Fruit fly (Drosophila melanogaster) whole organism, embryonic: ENCODE measurements around the gene CG1979.

Experiments
- Antp ChIP-seq: fragments of 200-800 bp; sonication (Bioruptor generic); optimal IDR thresholded peaks from 3 replicates; lab custom pipeline; 2016; ENCODE audit warnings: missing biosample characterization, missing genetic modification characterization
- BEAF-32 ChIP-seq: fragments of 200-800 bp; sonication (Bioruptor generic); optimal IDR thresholded peaks from 3 replicates; lab custom pipeline; 2017; ENCODE audit warnings: missing biosample characterization, missing genetic modification characterization, mild to moderate bottlenecking, moderate library complexity, missing genetic modification reagents
- CG10979 ChIP-seq: fragments of 200-800 bp; sonication (Bioruptor generic); optimal IDR thresholded peaks from 2 replicates; lab custom pipeline; 2018; ENCODE audit warnings: missing biosample characterization, mild to moderate bottlenecking, missing genetic modification characterization, moderate library complexity
- CG12071 ChIP-seq: fragments of 200-800 bp; sonication (Bioruptor generic); optimal IDR thresholded peaks from 3 replicates; lab custom pipeline; 2018; ENCODE audit warnings: missing biosample characterization, mild to moderate bottlenecking, missing genetic modification characterization
- CG12659 ChIP-seq: fragments of 200-800 bp; sonication (Bioruptor generic); optimal IDR thresholded peaks from 3 replicates; lab custom pipeline; 2017; ENCODE audit warnings: mild to moderate bottlenecking, missing biosample characterization, missing genetic modification reagents, missing genetic modification characterization
- CG12769 ChIP-seq: fragments of 200-800 bp; sonication (Bioruptor generic); optimal IDR thresholded peaks from 2 replicates; lab custom pipeline; 2019; ENCODE audit warnings: missing biosample characterization, mild to moderate bottlenecking, missing genetic modification characterization, moderate library complexity
- CG15073 ChIP-seq: fragments of 200-800 bp; sonication (Bioruptor generic); optimal IDR thresholded peaks from 2 replicates; lab custom pipeline; 2016; ENCODE audit warnings: missing biosample characterization, missing genetic modification characterization
- CG15601 ChIP-seq: fragments of 200-800 bp; sonication (Bioruptor generic); optimal IDR thresholded peaks from 3 replicates; lab custom pipeline; 2019; ENCODE audit warnings: missing biosample characterization, mild to moderate bottlenecking, missing genetic modification characterization, moderate library complexity
- CG17385 ChIP-seq: fragments of 200-800 bp; sonication (Bioruptor generic); optimal IDR thresholded peaks from 3 replicates; lab custom pipeline; 2018; ENCODE audit warnings: missing biosample characterization, mild to moderate bottlenecking, missing genetic modification characterization
- CG2116 ChIP-seq: fragments of 200-800 bp; sonication (Bioruptor generic); optimal IDR thresholded peaks from 3 replicates; lab custom pipeline; 2018; ENCODE audit warnings: missing biosample characterization, mild to moderate bottlenecking, missing genetic modification characterization
- CG2120 ChIP-seq: fragments of 200-800 bp; sonication (Bioruptor generic); optimal IDR thresholded peaks from 3 replicates; lab custom pipeline; 2016; ENCODE audit warnings: missing biosample characterization, missing genetic modification characterization
- CG34224 ChIP-seq: fragments of 200-800 bp; sonication (Bioruptor generic); IDR thresholded peaks from 3 replicates; pipeline ENCODE4 v1.3.6; 2022; ENCODE audit warnings: missing biosample characterization, missing genetic modification characterization; ENCODE audit not compliant: partially characterized antibody
- CG4328 ChIP-seq: fragments of 200-800 bp; sonication (Bioruptor generic); optimal IDR thresholded peaks from 3 replicates; lab custom pipeline; 2017; ENCODE audit warnings: missing biosample characterization, missing genetic modification reagents, missing genetic modification characterization
- CG5953 ChIP-seq: fragments of 200-800 bp; sonication (Bioruptor generic); IDR thresholded peaks from 2 replicates; pipeline ENCODE4 v1.3.6; 2022; ENCODE audit warnings: missing biosample characterization, missing genetic modification characterization
- CG6654 ChIP-seq: fragments of 200-800 bp; sonication (Bioruptor generic); optimal IDR thresholded peaks from 2 replicates; lab custom pipeline; 2017; ENCODE audit warnings: missing biosample characterization, mild to moderate bottlenecking, missing genetic modification characterization
- CG6683 ChIP-seq: fragments of 200-800 bp; sonication (Bioruptor generic); optimal IDR thresholded peaks from 2 replicates; lab custom pipeline; 2017; ENCODE audit warnings: missing biosample characterization, mild to moderate bottlenecking, missing genetic modification characterization, missing genetic modification reagents
- CG7372 ChIP-seq: fragments of 200-800 bp; sonication (Bioruptor generic); IDR thresholded peaks from 2 replicates; pipeline ENCODE4 v1.3.6; 2022; ENCODE audit warnings: missing biosample characterization, missing genetic modification characterization
- CG7745 ChIP-seq: fragments of 200-800 bp; sonication (Bioruptor generic); optimal IDR thresholded peaks from 2 replicates; lab custom pipeline; 2018; ENCODE audit warnings: missing biosample characterization, mild to moderate bottlenecking, missing genetic modification characterization, moderate library complexity
- CG8281 ChIP-seq: fragments of 200-800 bp; sonication (Bioruptor generic); optimal IDR thresholded peaks from 2 replicates; lab custom pipeline; 2018; ENCODE audit warnings: missing biosample characterization, mild to moderate bottlenecking, missing genetic modification characterization, moderate library complexity
- CG9215 ChIP-seq: fragments of 200-800 bp; sonication (Bioruptor generic); IDR thresholded peaks from 2 replicates; pipeline ENCODE4 v1.3.6; 2022; ENCODE audit warnings: missing biosample characterization, missing genetic modification characterization
- CG9817 ChIP-seq: fragments of 200-800 bp; sonication (Bioruptor generic); optimal IDR thresholded peaks from 2 replicates; lab custom pipeline; 2018; ENCODE audit warnings: missing biosample characterization, mild to moderate bottlenecking, missing genetic modification characterization, moderate library complexity
- CTCF ChIP-seq: fragments of 200-800 bp; sonication (Bioruptor generic); optimal IDR thresholded peaks from 2 replicates; lab custom pipeline; 2017; ENCODE audit warnings: missing biosample characterization, mild to moderate bottlenecking, missing genetic modification characterization, moderate library complexity
- Chrac-16 ChIP-seq: fragments of 200-800 bp; sonication (Bioruptor generic); optimal IDR thresholded peaks from 3 replicates; lab custom pipeline; 2016; ENCODE audit warnings: missing biosample characterization, missing genetic modification characterization
- CrebB ChIP-seq: fragments of 200-800 bp; sonication (Bioruptor generic); optimal IDR thresholded peaks from 3 replicates; lab custom pipeline; 2018; ENCODE audit warnings: missing biosample characterization, mild to moderate bottlenecking, missing genetic modification characterization
- D ChIP-seq, 2 experiments: fragments of 200-800 bp in 1 of 2; fragments of >200 bp in 1 of 2; sonication (Bioruptor generic) in 1 of 2; optimal IDR thresholded peaks; 2 replicates in 1 of 2; 3 replicates in 1 of 2; lab custom pipeline; 2017; ENCODE audit warnings: mild to moderate bottlenecking in 1 of 2, missing biosample characterization in 1 of 2, missing genetic modification characterization in 1 of 2, missing genetic modification reagents in 1 of 2
- Dll ChIP-seq: fragments of 200-800 bp; sonication (Bioruptor generic); IDR thresholded peaks from 4 replicates; pipeline ENCODE4 v1.3.6; 2022; ENCODE audit warnings: missing biosample characterization, missing genetic modification characterization; ENCODE audit not compliant: partially characterized antibody
- Dref ChIP-seq: fragments of 200-800 bp; sonication (Bioruptor generic); IDR thresholded peaks from 2 replicates; pipeline ENCODE4 v1.3.6; 2022; ENCODE audit warnings: missing biosample characterization, missing genetic modification characterization
- H15 ChIP-seq: fragments of 200-800 bp; sonication (Bioruptor generic); IDR thresholded peaks from 3 replicates; pipeline ENCODE4 v1.3.6; 2022; ENCODE audit warnings: missing biosample characterization, missing genetic modification characterization
- HHEX ChIP-seq: fragments of 200-800 bp; sonication (Bioruptor generic); optimal IDR thresholded peaks from 3 replicates; lab custom pipeline; 2017; ENCODE audit warnings: missing biosample characterization, mild to moderate bottlenecking, missing genetic modification characterization, missing genetic modification reagents
- HmgZ ChIP-seq: fragments of 200-800 bp; sonication (Bioruptor generic); optimal IDR thresholded peaks from 2 replicates; lab custom pipeline; 2018; ENCODE audit warnings: missing biosample characterization, mild to moderate bottlenecking, missing genetic modification characterization
- Kr ChIP-seq: fragments of 200-800 bp; sonication (Bioruptor generic); optimal IDR thresholded peaks from 2 replicates; lab custom pipeline; 2017; ENCODE audit warnings: missing biosample characterization, mild to moderate bottlenecking, missing genetic modification characterization
- Med ChIP-seq: fragments of 200-800 bp; sonication (Bioruptor generic); peaks from one replicate; lab custom pipeline; 2016; ENCODE audit warnings: missing biosample characterization, missing genetic modification characterization, mild to moderate bottlenecking, inconsistent platforms, moderate library complexity
- Xbp1 ChIP-seq: fragments of 200-800 bp; sonication (Bioruptor generic); optimal IDR thresholded peaks from 3 replicates; lab custom pipeline; 2016; ENCODE audit warnings: missing biosample characterization, mild to moderate bottlenecking, missing genetic modification characterization
- amos ChIP-seq: fragments of 200-800 bp; sonication (Bioruptor generic); IDR thresholded peaks from 2 replicates; pipeline ENCODE4 v1.3.6; 2022; ENCODE audit warnings: missing biosample characterization, missing genetic modification characterization; ENCODE audit not compliant: partially characterized antibody
- bcd ChIP-seq: fragments of 200-800 bp; sonication (Bioruptor generic); optimal IDR thresholded peaks from 2 replicates; lab custom pipeline; 2017; ENCODE audit warnings: missing biosample characterization, mild to moderate bottlenecking, missing genetic modification characterization
- bsh ChIP-seq, 2 experiments: fragments of 200-800 bp; sonication (Bioruptor generic); optimal IDR thresholded peaks; 2 replicates each; lab custom pipeline; 2017 to 2018; ENCODE audit warnings: mild to moderate bottlenecking in 2 of 2, missing biosample characterization in 2 of 2, missing genetic modification characterization in 2 of 2, moderate library complexity in 1 of 2
- cato ChIP-seq: fragments of 200-800 bp; sonication (Bioruptor generic); optimal IDR thresholded peaks from 2 replicates; lab custom pipeline; 2016; ENCODE audit warnings: missing biosample characterization, missing genetic modification characterization, borderline replicate concordance
- da ChIP-seq: fragments of 200-800 bp; sonication (Bioruptor generic); optimal IDR thresholded peaks from 2 replicates; lab custom pipeline; 2016; ENCODE audit warnings: missing biosample characterization, missing genetic modification characterization
- dimm ChIP-seq: fragments of 200-800 bp; sonication (Bioruptor generic); IDR thresholded peaks from 2 replicates; pipeline ENCODE4 v1.3.6; 2022; ENCODE audit warnings: missing biosample characterization, missing genetic modification characterization
- disco-r ChIP-seq: fragments of 200-800 bp; sonication (Bioruptor generic); optimal IDR thresholded peaks from 2 replicates; lab custom pipeline; 2016; ENCODE audit warnings: missing biosample characterization, missing genetic modification characterization
- dysf ChIP-seq: fragments of 200-800 bp; sonication (Bioruptor generic); IDR thresholded peaks from 3 replicates; pipeline ENCODE4 v1.3.6; 2022; ENCODE audit warnings: missing biosample characterization, missing genetic modification characterization
- grau ChIP-seq: fragments of 200-800 bp; optimal IDR thresholded peaks from 3 replicates; lab custom pipeline; 2019; ENCODE audit warnings: missing biosample characterization, mild to moderate bottlenecking, missing genetic modification characterization, moderate library complexity
- lilli ChIP-seq: fragments of 200-800 bp; sonication (Bioruptor generic); optimal IDR thresholded peaks from 3 replicates; lab custom pipeline; 2016; ENCODE audit warnings: missing biosample characterization, missing genetic modification characterization
- sna ChIP-seq: fragments of 200-800 bp; sonication (Bioruptor generic); IDR thresholded peaks from 2 replicates; pipeline ENCODE4 v1.3.6; 2022; ENCODE audit warnings: missing biosample characterization, missing genetic modification characterization; ENCODE audit not compliant: partially characterized antibody
- ssp ChIP-seq: fragments of 200-800 bp; sonication (Bioruptor generic); IDR thresholded peaks from 2 replicates; pipeline ENCODE4 v1.3.6; 2022; ENCODE audit warnings: missing biosample characterization, missing genetic modification characterization
- trem ChIP-seq: fragments of 200-800 bp; optimal IDR thresholded peaks from 3 replicates; lab custom pipeline; 2019; ENCODE audit warnings: missing biosample characterization, mild to moderate bottlenecking, missing genetic modification characterization, moderate library complexity
- trh ChIP-seq: fragments of 200-800 bp; sonication (Bioruptor generic); optimal IDR thresholded peaks from 2 replicates; lab custom pipeline; 2016; ENCODE audit warnings: missing biosample characterization, missing genetic modification characterization
- vnd ChIP-seq: fragments of 200-800 bp; sonication (Bioruptor generic); IDR thresholded peaks from 3 replicates; pipeline ENCODE4 v1.3.6; 2022; ENCODE audit warnings: missing biosample characterization, missing genetic modification characterization; ENCODE audit not compliant: partially characterized antibody

Gene CG1979

dm6 chr3R:7091904-7092303, 37.5 kb downstream of the CG1979 start (continued):
- TF ChIP-seq dimm (GFP tag; lab: Robert Waterston, UW) (no peak), HmgZ (peak; percentile 52), HHEX (GFP tag; lab: Kevin White, UChicago) (no peak), Xbp1 (GFP tag; lab: Kevin White, UChicago) (peak; percentile 44), CG17385 (GFP tag; lab: Kevin White, UChicago) (no peak)

- TF ChIP-seq CG6683 (GFP tag; lab: Kevin White, UChicago): no peak
- TF ChIP-seq cato (GFP tag; lab: Kevin White, UChicago): no peak
- TF ChIP-seq Chrac-16: peak; percentile 12
- no peak for TF ChIP-seq da (GFP tag; lab: Kevin White, UChicago)
- TF ChIP-seq D (optimal IDR thresholded peaks at IDR 0.05; lab: Kevin White, UChicago): no peak
- no peak for TF ChIP-seq D (GFP tag; optimal IDR thresholded peaks at IDR 0.05; lab: Kevin White, UChicago)
- no peak for TF ChIP-seq CG15601 (tag; lab: Kevin White, UChicago)
- no peak for TF ChIP-seq CG34224
- TF ChIP-seq CG12769 (tag; lab: Kevin White, UChicago): no peak
- no peak for TF ChIP-seq sna (GFP tag; lab: Robert Waterston, UW)
- no peak for TF ChIP-seq CrebB (tag; lab: Kevin White, UChicago)
- TF ChIP-seq Dref (GFP tag; lab: Robert Waterston, UW): peak; percentile 60
- TF ChIP-seq vnd (GFP tag; lab: Robert Waterston, UW): no peak
- no peak for TF ChIP-seq CG5953 (GFP tag; lab: Robert Waterston, UW)
- no peak for TF ChIP-seq CG7745 (tag; lab: Kevin White, UChicago)
- peak; percentile 34; the same call in 2 of the 4 replicates for TF ChIP-seq Dll
- TF ChIP-seq Antp (GFP tag; lab: Kevin White, UChicago): no peak
- TF ChIP-seq CG8281 (tag; lab: Kevin White, UChicago): no peak
- no peak for TF ChIP-seq bcd (GFP tag; lab: Kevin White, UChicago)
- no peak for TF ChIP-seq Kr (GFP tag; lab: Kevin White, UChicago)
- TF ChIP-seq lilli (GFP tag; lab: Kevin White, UChicago): peak; percentile 53
- no peak for TF ChIP-seq CTCF (GFP tag; lab: Kevin White, UChicago)
- TF ChIP-seq CG9215 (GFP tag; lab: Robert Waterston, UW): peak; percentile 16; the same call in 1 of the 2 replicates
- TF ChIP-seq CG7372 (GFP tag; lab: Robert Waterston, UW): no peak
- TF ChIP-seq CG4328 (GFP tag; lab: Kevin White, UChicago): no peak
- TF ChIP-seq amos: peak; percentile 37; the same call in 1 of the 2 replicates
- TF ChIP-seq bsh (GFP tag; optimal IDR thresholded peaks at IDR 0.05; lab: Kevin White, UChicago): peak in 1 of 2 experiments; percentile 17
- TF ChIP-seq ssp: no peak
- TF ChIP-seq CG12071 (GFP tag; lab: Kevin White, UChicago): no peak
- TF ChIP-seq CG9817: peak; percentile 17
- no peak for TF ChIP-seq CG15073 (GFP tag; lab: Kevin White, UChicago)
- TF ChIP-seq CG2120 (GFP tag; lab: Kevin White, UChicago): peak; percentile 37
- no peak for TF ChIP-seq trh (GFP tag; lab: Kevin White, UChicago)
- TF ChIP-seq grau (tag; lab: Kevin White, UChicago): peak; percentile 31
- TF ChIP-seq dysf (GFP tag; lab: Robert Waterston, UW): no peak
- TF ChIP-seq BEAF-32 (GFP tag; lab: Kevin White, UChicago): peak; percentile 52
- no peak for TF ChIP-seq disco-r (GFP tag; lab: Kevin White, UChicago)
- peak; percentile 50; the same call in 1 of the 3 replicates for TF ChIP-seq H15 (GFP tag; lab: Robert Waterston, UW)
- TF ChIP-seq CG2116: peak; percentile 30
- TF ChIP-seq CG12659 (GFP tag; lab: Kevin White, UChicago): no peak
- TF ChIP-seq Med: peak; percentile 66
- peak; percentile 27 for TF ChIP-seq trem (tag; lab: Kevin White, UChicago)
- no peak for TF ChIP-seq CG6654
- TF ChIP-seq CG10979 (tag; lab: Kevin White, UChicago): peak; percentile 22
These were observed 39.2 kb downstream of the CG1979 start for dm6 chr3R:7093592-7093991.
